Worm (Caenorhabditis elegans): ENCODE measurements around the gene rab-28.

DNA sequence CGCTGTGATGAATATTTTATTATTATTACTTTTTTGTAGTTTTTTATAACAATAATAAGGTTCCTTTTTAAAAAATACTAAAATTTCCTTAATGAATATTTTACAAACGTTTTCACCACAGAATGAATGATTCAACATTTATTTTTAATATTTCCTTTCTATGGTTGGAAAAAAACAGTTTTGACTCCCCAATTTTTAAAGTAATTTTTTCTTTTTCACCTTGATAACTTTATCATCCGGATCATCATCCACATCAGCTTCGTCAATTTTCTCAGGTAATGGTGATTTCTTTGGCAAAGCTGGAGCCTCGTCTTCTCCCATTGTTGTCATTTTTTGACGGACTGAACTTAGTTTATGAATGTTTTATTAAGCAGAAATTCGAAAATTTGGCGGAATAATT, at the start of gene rab-28:
- no peak for TF ChIP-seq ama-1 (optimal IDR thresholded peaks at IDR 0.05)
- TF ChIP-seq nhr-12 (tag; optimal IDR thresholded peaks at IDR 0.05) = no peak
- TF ChIP-seq aly-2 (tag; optimal IDR thresholded peaks at IDR 0.05) = no peak
- TF ChIP-seq snpc-4 (tag; optimal IDR thresholded peaks at IDR 0.05) = no peak
- no peak for TF ChIP-seq alr-1 (tag; optimal IDR thresholded peaks at IDR 0.05)
- TF ChIP-seq nhr-237 (tag; optimal IDR thresholded peaks at IDR 0.05) = no peak
- no peak for TF ChIP-seq ceh-82 (tag; optimal IDR thresholded peaks at IDR 0.05)
- no peak for TF ChIP-seq elt-3 (tag; optimal IDR thresholded peaks at IDR 0.05)
- TF ChIP-seq ceh-16 (tag; optimal IDR thresholded peaks at IDR 0.05) = no peak
- TF ChIP-seq lsy-2 (tag; optimal IDR thresholded peaks at IDR 0.05) = no peak
- no peak for TF ChIP-seq egl-27 (tag; optimal IDR thresholded peaks at IDR 0.05)
- TF ChIP-seq nhr-10 (tag; optimal IDR thresholded peaks at IDR 0.05) = no peak
- no peak for TF ChIP-seq lin-39 (tag; optimal IDR thresholded peaks at IDR 0.05)
- no peak for TF ChIP-seq nhr-77 (tag; optimal IDR thresholded peaks at IDR 0.05)
